Worm (Caenorhabditis elegans): Measurements from ENCODE around the gene ant-1.1.

Gene ant-1.1

DNA sequence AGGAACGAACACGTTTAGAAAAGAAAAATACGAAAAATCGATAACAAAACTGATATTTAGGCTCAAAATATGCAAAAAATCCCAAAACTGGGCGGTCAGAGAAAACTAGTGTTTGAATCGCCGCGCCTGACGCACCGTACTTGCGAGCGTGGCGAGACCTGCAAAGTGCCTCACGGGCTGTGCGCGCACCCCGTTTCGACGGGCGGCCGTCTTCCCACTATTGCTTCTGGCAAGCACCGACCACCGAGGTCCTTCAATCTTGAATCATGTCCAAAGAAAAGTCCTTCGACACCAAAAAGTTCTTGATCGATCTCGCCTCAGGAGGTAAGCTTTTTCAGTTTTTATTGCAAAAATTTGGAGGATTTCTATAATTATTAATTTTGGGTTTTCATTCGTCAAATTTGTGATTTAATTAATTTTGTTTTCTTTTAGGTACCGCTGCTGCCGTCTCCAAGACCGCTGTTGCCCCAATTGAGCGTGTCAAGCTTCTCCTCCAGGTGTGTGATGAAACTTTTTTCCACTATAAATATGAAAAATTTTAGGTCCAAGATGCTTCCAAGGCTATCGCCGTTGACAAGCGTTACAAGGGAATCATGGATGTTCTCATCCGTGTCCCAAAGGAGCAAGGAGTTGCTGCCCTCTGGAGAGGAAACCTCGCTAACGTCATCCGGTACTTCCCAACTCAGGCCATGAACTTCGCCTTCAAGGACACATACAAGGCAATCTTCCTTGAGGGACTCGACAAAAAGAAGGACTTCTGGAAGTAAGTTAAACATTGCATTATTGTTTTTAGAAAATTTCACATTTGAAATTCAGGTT, at the start of gene ant-1.1 (continued):
- no peak for TF ChIP-seq hlh-12 (tag; optimal IDR thresholded peaks at IDR 0.05)
- TF ChIP-seq snpc-4 (GFP tag; optimal IDR thresholded peaks at IDR 0.05), result no peak
- peak in 3 of 4 experiments; percentile 34 to 65 (median 57) for TF ChIP-seq snpc-4 (tag; optimal IDR thresholded peaks at IDR 0.05)
- peak; percentile 69 for TF ChIP-seq cebp-1 (GFP tag; IDR thresholded peaks at IDR 0.05)
- peak; percentile 84 for TF ChIP-seq cebp-1 (tag; optimal IDR thresholded peaks at IDR 0.05)
- TF ChIP-seq B0019.2 (GFP tag; conservative IDR thresholded peaks at IDR 0.05), result 0 out of 2 replicates have a peak, but pooled peaks have one; percentile 4
- TF ChIP-seq F57A8.1 (GFP tag; optimal IDR thresholded peaks at IDR 0.05), result no peak
- TF ChIP-seq F39B2.1 (GFP tag; IDR thresholded peaks at IDR 0.05), result peak; percentile 73; the same call in 1 of the 2 replicates
- peak; percentile 61 for TF ChIP-seq repo-1 (tag; optimal IDR thresholded peaks at IDR 0.05)
- TF ChIP-seq dpff-1 (tag; optimal IDR thresholded peaks at IDR 0.05), result no peak
- no peak for TF ChIP-seq F57C9.4 (tag; optimal IDR thresholded peaks at IDR 0.05)
- TF ChIP-seq F52B5.7 (tag; optimal IDR thresholded peaks at IDR 0.05), result no peak
- TF ChIP-seq K11D2.4 (GFP tag; IDR thresholded peaks at IDR 0.05), result peak; percentile 83
- TF ChIP-seq F23B12.7 (tag; optimal IDR thresholded peaks at IDR 0.05; ENCODE audit: insufficient read depth), result peak; percentile 68
- TF ChIP-seq lag-1 (GFP tag; IDR thresholded peaks at IDR 0.05), result no peak
- TF ChIP-seq ceh-40 (GFP tag; IDR thresholded peaks at IDR 0.05), result no peak
- TF ChIP-seq lir-1 (GFP tag; conservative IDR thresholded peaks at IDR 0.05), result peak; percentile 88
- TF ChIP-seq lin-35 (GFP tag; optimal IDR thresholded peaks at IDR 0.05), result peak; percentile 13 to 96 (median 66)
- TF ChIP-seq Y95B8A.8 (GFP tag; IDR thresholded peaks at IDR 0.05), result peak; percentile 69
- TF ChIP-seq nhr-179 (tag; optimal IDR thresholded peaks at IDR 0.05), result no peak
- TF ChIP-seq pbrm-1 (GFP tag; IDR thresholded peaks at IDR 0.05), result peak; percentile 91
- no peak for TF ChIP-seq unc-62 (GFP tag; optimal IDR thresholded peaks at IDR 0.05)
- TF ChIP-seq B0035.1 (tag; optimal IDR thresholded peaks at IDR 0.05), result peak; percentile 1
- peak; percentile 88 for TF ChIP-seq attf-5 (GFP tag; optimal IDR thresholded peaks at IDR 0.05)
- TF ChIP-seq ccch-3 (GFP tag; optimal IDR thresholded peaks at IDR 0.05), result no peak
- TF ChIP-seq F22D6.2 (tag; optimal IDR thresholded peaks at IDR 0.05), result peak; percentile 1
- no peak for TF ChIP-seq nfya-2 (GFP tag; IDR thresholded peaks at IDR 0.05)
- TF ChIP-seq egl-18 (GFP tag; IDR thresholded peaks at IDR 0.05), result no peak
- TF ChIP-seq egl-44 (GFP tag; IDR thresholded peaks at IDR 0.05), result no peak
- TF ChIP-seq ekl-4 (GFP tag; IDR thresholded peaks at IDR 0.05), result peak; percentile 92
- peak; percentile 75 for TF ChIP-seq hmg-1.2 (GFP tag; IDR thresholded peaks at IDR 0.05)
- TF ChIP-seq cebp-2 (GFP tag; IDR thresholded peaks at IDR 0.05), result no peak
- peak; percentile 63 for TF ChIP-seq nhr-80 (tag; optimal IDR thresholded peaks at IDR 0.05)
- TF ChIP-seq pha-4 (tag; optimal IDR thresholded peaks at IDR 0.05), result no peak
- TF ChIP-seq ets-4 (GFP tag; optimal IDR thresholded peaks at IDR 0.05), result peak; percentile 53

DNA sequence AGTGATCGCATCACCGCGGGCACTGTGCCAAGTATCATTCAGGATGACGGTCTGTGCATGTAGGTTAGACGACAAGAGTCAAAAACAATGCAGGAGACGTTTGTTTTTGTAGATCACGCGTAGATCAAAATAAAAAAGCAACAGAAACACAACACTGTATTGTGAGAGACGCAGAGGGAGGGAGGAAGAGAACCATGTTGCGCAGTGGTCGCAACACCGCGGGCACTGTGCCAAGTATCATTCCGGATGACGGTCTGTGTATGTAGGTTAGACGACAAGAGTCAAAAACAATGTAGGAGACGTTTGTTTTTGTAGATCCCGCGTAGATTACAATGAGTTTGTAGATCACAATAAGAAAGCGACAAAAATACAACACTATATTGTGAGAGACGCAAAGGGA, 44.0 kb upstream of the ant-1.1 start:
- TF ChIP-seq D2030.7 (GFP tag; IDR thresholded peaks at IDR 0.05), result 0 out of 2 replicates have a peak, but pooled peaks have one; percentile 21
- no peak for TF ChIP-seq lsy-27 (tag; optimal IDR thresholded peaks at IDR 0.05; ENCODE audit: borderline replicate concordance, insufficient read depth)
- TF ChIP-seq atf-7 (tag; optimal IDR thresholded peaks at IDR 0.05), result no peak
- no peak for TF ChIP-seq F52B5.7 (tag; optimal IDR thresholded peaks at IDR 0.05)
- TF ChIP-seq aptf-3 (GFP tag; IDR thresholded peaks at IDR 0.05), result no peak
- peak; percentile 43 for TF ChIP-seq efl-1 (GFP tag; optimal IDR thresholded peaks at IDR 0.05)
- peak; percentile 34 for TF ChIP-seq xnd-1 (tag; optimal IDR thresholded peaks at IDR 0.05)
- peak; percentile 3 for TF ChIP-seq lsl-1 (GFP tag; optimal IDR thresholded peaks at IDR 0.05)
- TF ChIP-seq die-1 (tag; optimal IDR thresholded peaks at IDR 0.05), result peak; percentile 76
- TF ChIP-seq mcd-1 (GFP tag; IDR thresholded peaks at IDR 0.05), result no peak
- no peak for TF ChIP-seq ceh-91 (GFP tag; IDR thresholded peaks at IDR 0.05)
- TF ChIP-seq ceh-58 (GFP tag; IDR thresholded peaks at IDR 0.05), result no peak
- peak; percentile 57 for TF ChIP-seq madf-6 (GFP tag; IDR thresholded peaks at IDR 0.05)
- no peak for TF ChIP-seq athp-1 (tag; optimal IDR thresholded peaks at IDR 0.05)
- TF ChIP-seq sdz-38 (tag; optimal IDR thresholded peaks at IDR 0.05), result no peak
- peak; percentile 59; the same call in 1 of the 2 replicates for TF ChIP-seq hmg-1.2 (GFP tag; IDR thresholded peaks at IDR 0.05)
